Fruit fly (Drosophila melanogaster): ENCODE data around the gene Gs1.
A peak's percentile ranks its signal among the peaks of the same experiment; 100 is the strongest.

The Gs1 gene

DNA sequence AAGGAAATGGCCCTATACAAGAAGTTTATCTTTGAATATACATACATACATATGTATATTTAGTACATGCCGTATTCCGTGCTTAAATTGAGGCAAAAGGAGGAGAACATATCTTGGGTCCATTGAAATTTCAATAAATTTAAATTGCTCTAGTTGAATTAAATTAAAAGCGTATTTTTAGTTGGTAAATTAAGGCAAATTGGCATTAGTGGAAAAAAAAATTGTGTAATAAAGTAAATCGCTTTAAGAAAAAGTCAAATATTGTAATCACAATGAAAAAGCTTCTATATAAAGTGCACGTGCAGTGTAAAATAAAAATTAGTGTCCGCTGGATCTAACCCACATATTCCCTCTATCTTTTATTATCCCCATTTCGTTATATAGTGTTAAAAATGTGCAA is 30.3 kb downstream of the Gs1 start:
- TF ChIP-seq Hr83 (GFP tag; optimal IDR thresholded peaks at IDR 0.05; ENCODE audit: poor library complexity, severe bottlenecking) (no peak), usp (GFP tag; optimal IDR thresholded peaks at IDR 0.05) (no peak), foxo (GFP tag; optimal IDR thresholded peaks at IDR 0.05) (no peak), sage (GFP tag; optimal IDR thresholded peaks at IDR 0.05) (peak; percentile 42), Mio (GFP tag; optimal IDR thresholded peaks at IDR 0.05) (no peak), tai (GFP tag; optimal IDR thresholded peaks at IDR 0.05) (no peak), rgr (GFP tag; optimal IDR thresholded peaks at IDR 0.05) (no peak), jim (GFP tag; optimal IDR thresholded peaks at IDR 0.05) (no peak), dl (GFP tag; optimal IDR thresholded peaks at IDR 0.05; ENCODE audit: insufficient read depth in 1 of 2, partially characterized antibody in 2 of 2) (no peak)

DNA sequence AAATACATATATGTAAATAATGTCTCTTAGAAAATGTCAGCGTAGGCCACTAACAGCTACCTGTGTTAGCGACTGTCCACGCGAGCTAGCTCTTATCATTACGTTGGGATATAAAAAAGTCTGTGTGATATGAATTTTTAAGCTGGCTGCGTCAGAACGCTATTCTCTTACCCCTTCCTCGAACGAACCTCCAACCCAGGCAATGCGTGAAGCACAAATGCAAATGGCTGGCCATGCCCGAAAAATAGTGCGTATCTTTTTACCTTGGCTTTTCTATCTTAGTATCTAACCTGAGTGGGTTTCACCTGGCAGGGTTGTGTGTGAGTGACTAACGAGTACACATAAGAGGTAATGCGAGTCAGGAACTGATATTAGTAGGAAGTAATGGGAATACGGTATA is 31.4 kb downstream of the Gs1 start:
- TF ChIP-seq Hr78 (GFP tag; optimal IDR thresholded peaks at IDR 0.05) (no peak), CG32264 (GFP tag; optimal IDR thresholded peaks at IDR 0.05) (no peak), HLH106 (tag; optimal IDR thresholded peaks at IDR 0.05) (no peak), jim (GFP tag; optimal IDR thresholded peaks at IDR 0.05) (no peak), ey (GFP tag; optimal IDR thresholded peaks at IDR 0.05) (no peak), Myc (optimal IDR thresholded peaks at IDR 0.05) (no peak), Mio (GFP tag; optimal IDR thresholded peaks at IDR 0.05) (no peak), GATAd (GFP tag; optimal IDR thresholded peaks at IDR 0.05) (no peak)

DNA sequence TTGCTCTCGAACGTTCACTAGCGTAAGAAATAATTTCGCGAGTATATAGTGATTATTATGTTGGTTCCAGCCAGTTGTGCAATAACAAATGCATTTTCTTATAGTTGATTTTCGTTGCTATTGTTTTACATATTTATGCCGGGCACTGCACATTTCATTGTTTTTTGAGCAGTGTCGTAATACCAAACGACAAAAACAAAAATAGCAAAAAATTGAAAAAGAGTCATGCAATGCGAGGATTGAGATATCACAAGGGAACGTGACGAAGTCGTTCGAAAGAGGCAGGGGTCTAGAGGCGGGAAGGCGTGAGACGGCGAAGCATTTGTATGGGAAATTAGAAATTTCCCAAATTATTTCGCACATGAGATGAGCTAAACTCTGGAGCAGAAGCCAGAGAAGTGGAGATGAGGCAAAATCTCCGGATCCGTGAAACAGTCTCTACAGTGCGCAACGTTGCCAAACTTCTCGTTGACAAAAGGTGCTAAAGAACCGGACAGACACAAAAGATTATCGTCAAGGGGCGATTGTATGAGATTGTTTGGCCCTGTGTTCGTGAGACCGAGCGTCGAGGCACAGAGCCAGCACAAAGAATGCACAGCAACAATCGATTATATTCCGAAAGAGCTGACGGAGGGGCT is 33.5 kb downstream of the Gs1 start:
- TF ChIP-seq HLH106 (tag; optimal IDR thresholded peaks at IDR 0.05) (peak; percentile 16), Rel (GFP tag; optimal IDR thresholded peaks at IDR 0.05) (no peak), Rel (tag; optimal IDR thresholded peaks at IDR 0.05) (peak; percentile 32), h (GFP tag; optimal IDR thresholded peaks at IDR 0.05) (peak; percentile 52), rgr (GFP tag; optimal IDR thresholded peaks at IDR 0.05) (peak; percentile 42), dmrt93B (GFP tag; optimal IDR thresholded peaks at IDR 0.05) (no peak), Mio (GFP tag; optimal IDR thresholded peaks at IDR 0.05) (peak; percentile 19), Dif (GFP tag; optimal IDR thresholded peaks at IDR 0.05; ENCODE audit: partially characterized antibody) (peak; percentile 14), Hnf4 (GFP tag; optimal IDR thresholded peaks at IDR 0.05) (no peak)

DNA sequence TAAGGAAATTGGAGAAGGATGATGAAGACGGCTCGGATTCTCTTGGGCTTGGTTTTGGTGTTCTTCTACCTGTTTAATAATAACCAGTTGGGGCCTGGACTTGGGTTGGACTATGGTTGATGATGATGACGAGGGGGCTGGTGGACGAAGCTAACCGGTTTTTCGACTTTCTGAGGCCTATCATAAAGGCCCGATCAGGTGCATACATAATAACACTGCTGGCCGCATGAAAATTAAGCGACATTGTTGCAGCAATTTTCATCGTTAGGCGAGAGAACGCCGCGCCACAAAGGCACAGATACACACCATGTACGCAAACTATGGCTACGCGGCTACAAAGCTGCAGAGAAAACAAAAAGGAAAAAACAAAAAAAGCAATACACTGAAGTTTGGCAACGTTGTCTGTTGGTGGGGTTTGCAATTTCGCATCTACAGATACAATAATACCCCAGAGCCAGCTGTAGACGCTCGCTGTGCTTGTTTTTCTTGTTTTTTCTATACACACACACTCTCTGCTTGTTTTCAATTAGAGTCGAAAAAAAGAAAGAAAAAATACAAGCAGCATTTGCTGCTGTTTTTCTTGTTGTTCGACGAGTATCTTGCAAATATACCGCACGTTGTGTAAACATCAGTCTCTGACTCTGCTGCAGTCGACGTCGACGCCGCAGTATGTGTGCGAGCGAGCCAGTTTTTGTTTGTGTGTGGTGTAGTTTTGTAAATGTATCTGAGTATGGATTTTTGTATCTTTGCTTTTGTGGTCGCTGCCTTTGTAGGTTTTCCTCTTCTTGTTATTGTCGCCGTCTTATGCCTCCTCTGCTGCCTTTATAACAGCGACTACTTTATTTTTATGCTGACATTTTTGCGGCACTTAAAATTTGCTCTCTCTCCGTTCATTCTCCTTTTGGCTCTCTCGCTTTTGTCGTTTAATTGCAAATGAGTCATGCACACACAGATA is 34.5 kb downstream of the Gs1 start:
- TF ChIP-seq jim (GFP tag; optimal IDR thresholded peaks at IDR 0.05) (peak; percentile 93), CG32264 (GFP tag; optimal IDR thresholded peaks at IDR 0.05) (peak; percentile 93), GATAd (GFP tag; optimal IDR thresholded peaks at IDR 0.05) (no peak), sage (GFP tag; optimal IDR thresholded peaks at IDR 0.05) (peak; percentile 97), Jra (GFP tag; optimal IDR thresholded peaks at IDR 0.05) (peak; percentile 94), foxo (GFP tag; optimal IDR thresholded peaks at IDR 0.05) (peak; percentile 74 to 97), Dif (GFP tag; optimal IDR thresholded peaks at IDR 0.05; ENCODE audit: partially characterized antibody) (peak; percentile 82), psq (GFP tag; optimal IDR thresholded peaks at IDR 0.05) (peak; percentile 83), lola (GFP tag; optimal IDR thresholded peaks at IDR 0.05) (no peak), rgr (GFP tag; optimal IDR thresholded peaks at IDR 0.05) (peak; percentile 88), dsf (GFP tag; optimal IDR thresholded peaks at IDR 0.05; ENCODE audit: borderline replicate concordance) (peak; percentile 86), dmrt93B (GFP tag; optimal IDR thresholded peaks at IDR 0.05) (peak; percentile 51), brk (GFP tag; optimal IDR thresholded peaks at IDR 0.05) (peak; percentile 98), HLH106 (tag; optimal IDR thresholded peaks at IDR 0.05) (peak; percentile 62), tai (GFP tag; optimal IDR thresholded peaks at IDR 0.05) (peak; percentile 93), OdsH (GFP tag; optimal IDR thresholded peaks at IDR 0.05) (peak; percentile 90), Hr83 (GFP tag; optimal IDR thresholded peaks at IDR 0.05; ENCODE audit: poor library complexity, severe bottlenecking) (peak; percentile 97), sv (GFP tag; optimal IDR thresholded peaks at IDR 0.05) (peak; percentile 30), Rel (GFP tag; optimal IDR thresholded peaks at IDR 0.05) (peak; percentile 92), Rel (tag; optimal IDR thresholded peaks at IDR 0.05) (peak; percentile 82), Vsx2 (GFP tag; optimal IDR thresholded peaks at IDR 0.05; ENCODE audit: partially characterized antibody) (peak; percentile 76), pan (optimal IDR thresholded peaks at IDR 0.05) (no peak), N (GFP tag; optimal IDR thresholded peaks at IDR 0.05) (no peak), woc (GFP tag; optimal IDR thresholded peaks at IDR 0.05) (peak; percentile 80), CG9705 (GFP tag; optimal IDR thresholded peaks at IDR 0.05) (peak; percentile 83), Hnf4 (GFP tag; optimal IDR thresholded peaks at IDR 0.05) (peak; percentile 89), Sp1 (GFP tag; optimal IDR thresholded peaks at IDR 0.05) (peak; percentile 94), ey (GFP tag; optimal IDR thresholded peaks at IDR 0.05) (peak; percentile 49), br (GFP tag; optimal IDR thresholded peaks at IDR 0.05) (peak; percentile 90), h (GFP tag; optimal IDR thresholded peaks at IDR 0.05) (peak; percentile 89), Abd-B (GFP tag; optimal IDR thresholded peaks at IDR 0.05) (no peak), CrebA (GFP tag; optimal IDR thresholded peaks at IDR 0.05; ENCODE audit: borderline replicate concordance) (peak; percentile 98), Hr78 (GFP tag; optimal IDR thresholded peaks at IDR 0.05) (no peak), fru (GFP tag; optimal IDR thresholded peaks at IDR 0.05) (peak; percentile 88), Mio (GFP tag; optimal IDR thresholded peaks at IDR 0.05) (peak; percentile 40), Myc (optimal IDR thresholded peaks at IDR 0.05) (no peak)

All from whole organism, wandering third instar larva.